Worm (Caenorhabditis elegans): ENCODE data around the gene hnd-1.

- TF ChIP-seq lin-39 (tag; optimal IDR thresholded peaks at IDR 0.05) (no peak), elt-1 (tag; optimal IDR thresholded peaks at IDR 0.05) (no peak), fos-1 (tag; optimal IDR thresholded peaks at IDR 0.05) (no peak), zag-1 (tag; optimal IDR thresholded peaks at IDR 0.05) (no peak), ZK546.5 (tag; optimal IDR thresholded peaks at IDR 0.05) (no peak), nhr-10 (tag; optimal IDR thresholded peaks at IDR 0.05) (no peak), skn-1 (tag; optimal IDR thresholded peaks at IDR 0.05) (no peak), nhr-12 (tag; optimal IDR thresholded peaks at IDR 0.05) (no peak), unc-62 (GFP tag; optimal IDR thresholded peaks at IDR 0.05) (no peak), sma-3 (GFP tag; optimal IDR thresholded peaks at IDR 0.05) (no peak), ztf-11 (tag; optimal IDR thresholded peaks at IDR 0.05) (no peak), alr-1 (tag; optimal IDR thresholded peaks at IDR 0.05) (no peak), nhr-237 (tag; optimal IDR thresholded peaks at IDR 0.05) (no peak)
Observed at ce11 chrX:11684261-11684660, at the start of gene hnd-1.
